Fruit fly (Drosophila melanogaster) whole organism, wandering third instar larva: ENCODE data around the gene CG4297.

ENCODE experiments used
- Abd-B ChIP-seq: fragments of >200 bp; optimal IDR thresholded peaks from 2 replicates; lab custom pipeline; 2017; ENCODE audit warnings: missing biosample characterization, missing genetic modification characterization
- Dfd ChIP-seq: fragments of >200 bp; optimal IDR thresholded peaks from 2 replicates; lab custom pipeline; 2017; ENCODE audit warnings: missing biosample characterization, missing genetic modification characterization
- Myc ChIP-seq: fragments of >200 bp; optimal IDR thresholded peaks from 2 replicates; lab custom pipeline; 2017
- dmrt93B ChIP-seq: fragments of 200-800 bp; sonication (Bioruptor generic); optimal IDR thresholded peaks from 2 replicates; lab custom pipeline; 2018; ENCODE audit warnings: missing biosample characterization, mild to moderate bottlenecking, missing genetic modification characterization
- fru ChIP-seq: fragments of 200-800 bp; sonication (Bioruptor generic); optimal IDR thresholded peaks from 3 replicates; lab custom pipeline; 2016; ENCODE audit warnings: missing biosample characterization, mild to moderate bottlenecking, missing genetic modification characterization
- jim ChIP-seq: fragments of 175-275, 200-325 bp; sonication (Bioruptor generic); optimal IDR thresholded peaks from 2 replicates; lab custom pipeline; 2016; ENCODE audit warnings: missing biosample characterization, mild to moderate bottlenecking, missing genetic modification characterization
- lola ChIP-seq: fragments of >200 bp; optimal IDR thresholded peaks from 2 replicates; lab custom pipeline; 2017; ENCODE audit warnings: missing biosample characterization, missing genetic modification characterization
- psq ChIP-seq: fragments of 200-800 bp; sonication (Bioruptor generic); optimal IDR thresholded peaks from 3 replicates; lab custom pipeline; 2017; ENCODE audit warnings: missing biosample characterization, mild to moderate bottlenecking, missing genetic modification characterization, moderate library complexity
- rgr ChIP-seq: fragments of 200-800 bp; sonication (Bioruptor generic); optimal IDR thresholded peaks from 3 replicates; lab custom pipeline; 2016; ENCODE audit warnings: missing biosample characterization, mild to moderate bottlenecking, missing genetic modification characterization

- no peak for TF ChIP-seq rgr
- no peak for TF ChIP-seq Abd-B
- TF ChIP-seq psq (GFP tag; lab: Kevin White, UChicago): no peak
- no peak for TF ChIP-seq Myc (lab: Kevin White, UChicago)
- no peak for TF ChIP-seq dmrt93B (GFP tag; lab: Kevin White, UChicago)
- no peak for TF ChIP-seq lola (GFP tag; lab: Kevin White, UChicago)
- no peak for TF ChIP-seq jim (GFP tag; lab: Kevin White, UChicago)
- TF ChIP-seq fru (GFP tag; lab: Kevin White, UChicago): no peak
- no peak for TF ChIP-seq Dfd
Observed at dm6 chr2L:514124-514818, 42.3 kb upstream of the CG4297 start.
